Worm (Caenorhabditis elegans): ENCODE data around the gene K02D10.8.

ce11 chrIII:8737391-8737790 lies 48.8 kb upstream of the K02D10.8 start:
- TF ChIP-seq him-1 (tag; optimal IDR thresholded peaks at IDR 0.05): no peak
- TF ChIP-seq dao-5 (tag; optimal IDR thresholded peaks at IDR 0.05): no peak
